Worm (Caenorhabditis elegans) whole organism, young adult: ENCODE results near the gene arrd-11.

ENCODE experiments used
- F57C9.4 ChIP-seq: sonication (generic microtip); optimal IDR thresholded peaks from 2 replicates; lab custom pipeline; 2017; ENCODE audit warnings: mild to moderate bottlenecking, missing genetic modification characterization, missing compliant biosample characterization
- snpc-1.1 ChIP-seq: sonication (generic microtip); optimal IDR thresholded peaks from 2 replicates; lab custom pipeline; 2017; ENCODE audit warnings: missing genetic modification characterization, mild to moderate bottlenecking, missing compliant biosample characterization, antibody characterized with exemption, moderate library complexity, missing genotype, missing genetic modification reagents; ENCODE audit not compliant: insufficient read depth
- somi-1 ChIP-seq: fragments of 200-800 bp; sonication (Bioruptor generic); optimal IDR thresholded peaks from 2 replicates; lab custom pipeline; 2018; ENCODE audit warnings: mild to moderate bottlenecking, missing genetic modification characterization, missing compliant biosample characterization

ce11 chrII:13785582-13785981 is 22.4 kb downstream of the arrd-11 start:
- TF ChIP-seq somi-1 (no peak), F57C9.4 (tag; lab: Kevin White, UChicago) (no peak), snpc-1.1 (tag; lab: Kevin White, UChicago) (no peak)
